Fruit fly (Drosophila melanogaster): ENCODE data around the gene Gss2.
"Not testable (repeated sequence)": the region's sequence is repeated elsewhere in the genome, so short reads cannot be mapped to it uniquely, and the experiment has no call there.

Gene Gss2

DNA sequence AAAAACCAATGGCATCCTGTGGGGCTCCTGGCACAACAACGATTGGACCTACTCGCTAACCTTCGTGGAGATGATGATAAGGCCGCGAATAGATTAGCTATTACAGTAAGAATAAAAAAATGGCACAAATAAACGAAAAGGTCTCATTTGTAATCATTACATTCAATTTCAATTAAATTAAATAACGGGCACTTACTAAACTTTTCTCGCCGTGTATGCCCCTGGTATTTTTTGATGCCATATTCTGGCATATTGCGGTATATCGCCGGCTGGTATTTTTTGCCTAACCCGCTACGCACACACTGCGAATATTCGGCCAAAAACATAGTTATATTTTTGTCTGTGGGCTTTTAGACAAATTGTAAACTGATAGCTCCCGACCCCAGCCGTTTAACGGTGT, at the start of gene Gss2:
Gene Gss2, plus strand, starts transcription at position 301 of the 400 bp plus-strand sequence.
- not testable (repeated sequence) for TF ChIP-seq ERR (GFP tag; optimal IDR thresholded peaks at IDR 0.05); ase (GFP tag; IDR thresholded peaks at IDR 0.05); D19B (GFP tag; optimal IDR thresholded peaks at IDR 0.05)

DNA sequence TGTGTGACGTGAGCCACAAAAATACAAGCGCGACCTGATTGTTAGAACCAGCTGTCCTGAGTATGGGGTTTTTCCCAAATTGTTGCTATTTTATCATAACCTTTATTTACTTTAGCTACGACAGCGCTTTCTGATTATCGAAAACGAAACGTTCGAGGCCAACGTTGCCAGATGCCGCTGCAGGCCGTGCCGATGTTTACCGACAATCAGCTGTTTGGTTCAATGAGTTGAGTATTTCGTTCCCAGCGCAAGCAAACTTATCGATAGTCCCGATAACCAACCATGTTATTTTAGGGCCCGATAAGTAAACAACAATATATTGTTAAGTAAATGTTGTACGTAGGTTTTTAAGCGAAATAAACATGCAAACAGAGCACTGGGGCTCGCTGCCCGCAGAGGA, 49.3 kb upstream of the Gss2 start, which contains the start of the genes CG15814 and Spt7:
Gene CG15814, minus strand, starts transcription at position 164 of the 400 bp plus-strand sequence.
Gene Spt7, plus strand, starts transcription at position 282 of the 400 bp plus-strand sequence.
- no peak for TF ChIP-seq CG12744 (GFP tag; optimal IDR thresholded peaks at IDR 0.05)
- 0 out of 3 replicates have a peak, but pooled peaks have one; percentile 9 for TF ChIP-seq sr (GFP tag; IDR thresholded peaks at IDR 0.05)
- no peak for TF ChIP-seq CG7745 (tag; optimal IDR thresholded peaks at IDR 0.05)
- peak in 1 of 2 experiments; percentile 35 for TF ChIP-seq chif (GFP tag; optimal IDR thresholded peaks at IDR 0.05)
- peak; percentile 60 for TF ChIP-seq CG10267 (tag; optimal IDR thresholded peaks at IDR 0.05)
- TF ChIP-seq nerfin-2 (GFP tag; IDR thresholded peaks at IDR 0.05; ENCODE audit: partially characterized antibody): peak; percentile 81
- TF ChIP-seq Abd-B (GFP tag; optimal IDR thresholded peaks at IDR 0.05): peak; percentile 24
- TF ChIP-seq trh (GFP tag; optimal IDR thresholded peaks at IDR 0.05): no peak
- peak; percentile 42 for TF ChIP-seq kni (GFP tag; optimal IDR thresholded peaks at IDR 0.05)
- peak; percentile 6; the same call in 1 of the 2 replicates for TF ChIP-seq CG14441 (GFP tag; IDR thresholded peaks at IDR 0.05)
- TF ChIP-seq dysf (GFP tag; IDR thresholded peaks at IDR 0.05): no peak
- peak; percentile 44 for TF ChIP-seq bab2 (GFP tag; optimal IDR thresholded peaks at IDR 0.05)
- TF ChIP-seq usp (GFP tag; optimal IDR thresholded peaks at IDR 0.05): no peak
- no peak for TF ChIP-seq CG32767 (GFP tag; IDR thresholded peaks at IDR 0.05)
- no peak for TF ChIP-seq Elba2 (GFP tag; optimal IDR thresholded peaks at IDR 0.05)
- peak; percentile 73 for TF ChIP-seq CG4617 (GFP tag; optimal IDR thresholded peaks at IDR 0.05; ENCODE audit: borderline replicate concordance)
- TF ChIP-seq CG5953 (GFP tag; IDR thresholded peaks at IDR 0.05): no peak
- TF ChIP-seq CG18476 (GFP tag; optimal IDR thresholded peaks at IDR 0.05): no peak
- TF ChIP-seq CG11093 (GFP tag; IDR thresholded peaks at IDR 0.05): no peak
- TF ChIP-seq MESR4 (GFP tag; optimal IDR thresholded peaks at IDR 0.05): peak; percentile 62
- no peak for TF ChIP-seq CG10274 (GFP tag; optimal IDR thresholded peaks at IDR 0.05)
- peak; percentile 87 for TF ChIP-seq unc-4 (GFP tag; IDR thresholded peaks at IDR 0.05; ENCODE audit: partially characterized antibody)
- no peak for TF ChIP-seq CG6272 (GFP tag; IDR thresholded peaks at IDR 0.05)
- TF ChIP-seq CG15011 (GFP tag; optimal IDR thresholded peaks at IDR 0.05): no peak
- TF ChIP-seq CG14710 (tag; optimal IDR thresholded peaks at IDR 0.05): peak; percentile 70
- no peak for TF ChIP-seq hkb (optimal IDR thresholded peaks at IDR 0.05)
- no peak; the same call in 1 of the 2 replicates for TF ChIP-seq hkb (GFP tag; IDR thresholded peaks at IDR 0.05)
- TF ChIP-seq CG11696 (GFP tag; IDR thresholded peaks at IDR 0.05): no peak
- TF ChIP-seq Scr (GFP tag; IDR thresholded peaks at IDR 0.05; ENCODE audit: partially characterized antibody): peak; percentile 83
- TF ChIP-seq CG10147 (GFP tag; optimal IDR thresholded peaks at IDR 0.05): peak; percentile 60
- no peak for TF ChIP-seq Dfd (GFP tag; optimal IDR thresholded peaks at IDR 0.05)
- no peak for TF ChIP-seq CG9609 (GFP tag; optimal IDR thresholded peaks at IDR 0.05)
- TF ChIP-seq CG10431 (GFP tag; optimal IDR thresholded peaks at IDR 0.05): no peak
- TF ChIP-seq croc (GFP tag; conservative IDR thresholded peaks at IDR 0.05): peak; percentile 58; the same call in 2 of the 3 replicates
- TF ChIP-seq Rx (GFP tag; IDR thresholded peaks at IDR 0.05): no peak
- no peak for TF ChIP-seq CG31365 (tag; optimal IDR thresholded peaks at IDR 0.05)
- peak; percentile 8 for TF ChIP-seq btn (GFP tag; optimal IDR thresholded peaks at IDR 0.05)
- TF ChIP-seq CG11723 (GFP tag; optimal IDR thresholded peaks at IDR 0.05): no peak
- TF ChIP-seq Blimp-1 (GFP tag; optimal IDR thresholded peaks at IDR 0.05): no peak
- TF ChIP-seq CG32532 (GFP tag; IDR thresholded peaks at IDR 0.05): no peak
- TF ChIP-seq CG7372 (GFP tag; IDR thresholded peaks at IDR 0.05): 0 out of 2 replicates have a peak, but pooled peaks have one; percentile 13
- TF ChIP-seq cas (GFP tag; IDR thresholded peaks at IDR 0.05): no peak
- no peak for TF ChIP-seq Sry-β (GFP tag; optimal IDR thresholded peaks at IDR 0.05)
- no peak for TF ChIP-seq Awh (GFP tag; IDR thresholded peaks at IDR 0.05)
- TF ChIP-seq dpn (GFP tag; optimal IDR thresholded peaks at IDR 0.05): peak; percentile 11 to 32
- no peak for TF ChIP-seq CG1602 (GFP tag; optimal IDR thresholded peaks at IDR 0.05)
- TF ChIP-seq CG4707 (GFP tag; optimal IDR thresholded peaks at IDR 0.05): no peak
